Worm (Caenorhabditis elegans): ENCODE results near the gene C49F8.1.
A peak's percentile ranks its signal among the peaks of the same experiment; 100 is the strongest.

C49F8.1 gene

ce11 chrX:13401311-13401710 lies 36.5 kb upstream of the C49F8.1 start:
- TF ChIP-seq pha-4 (tag; optimal IDR thresholded peaks at IDR 0.05) = peak; percentile 35
- no peak for TF ChIP-seq cnd-1 (tag; optimal IDR thresholded peaks at IDR 0.05)

DNA sequence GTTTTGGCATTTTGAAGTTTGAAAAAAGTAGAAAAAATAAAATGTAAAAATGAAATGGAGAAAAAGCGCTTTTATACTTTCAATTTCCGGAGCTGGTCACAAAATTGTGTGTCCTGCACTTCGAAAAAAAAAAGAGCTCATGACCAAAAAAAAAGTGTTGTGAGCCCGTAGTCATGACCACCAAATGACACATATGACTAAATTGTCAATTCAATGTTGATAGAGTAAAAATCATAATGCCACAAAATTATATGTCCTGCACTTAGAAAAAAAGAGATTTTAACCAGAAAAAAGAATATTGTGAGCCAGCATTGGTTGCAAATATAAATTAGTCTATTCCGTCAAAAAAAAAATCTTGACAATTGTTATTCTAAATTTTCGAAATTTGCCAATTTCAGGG lies 34.4 kb upstream of the C49F8.1 start, which contains the start of gene F02C12.2:
Gene F02C12.2, minus strand, starts transcription at position 101 of the 400 bp plus-strand sequence.
- TF ChIP-seq lsy-2 (tag; optimal IDR thresholded peaks at IDR 0.05) (no peak), hlh-1 (tag; optimal IDR thresholded peaks at IDR 0.05) (no peak), ceh-83 (GFP tag; optimal IDR thresholded peaks at IDR 0.05) (no peak), snpc-4 (tag; optimal IDR thresholded peaks at IDR 0.05) (no peak), ceh-43 (GFP tag; optimal IDR thresholded peaks at IDR 0.05) (no peak), ham-2 (GFP tag; optimal IDR thresholded peaks at IDR 0.05) (no peak), elt-1 (tag; optimal IDR thresholded peaks at IDR 0.05; ENCODE audit: borderline replicate concordance, insufficient read depth) (no peak), ztf-11 (tag; optimal IDR thresholded peaks at IDR 0.05) (no peak), nhr-237 (tag; optimal IDR thresholded peaks at IDR 0.05) (no peak), nhr-2 (tag; optimal IDR thresholded peaks at IDR 0.05) (no peak), ceh-39 (tag; optimal IDR thresholded peaks at IDR 0.05) (no peak), ces-1 (GFP tag; optimal IDR thresholded peaks at IDR 0.05) (no peak), M03D4.4 (tag; optimal IDR thresholded peaks at IDR 0.05) (no peak), unc-39 (tag; optimal IDR thresholded peaks at IDR 0.05) (no peak), unc-62 (GFP tag; optimal IDR thresholded peaks at IDR 0.05) (no peak), mls-2 (tag; optimal IDR thresholded peaks at IDR 0.05) (no peak), zip-8 (tag; optimal IDR thresholded peaks at IDR 0.05) (no peak), sem-2 (GFP tag; optimal IDR thresholded peaks at IDR 0.05) (no peak), nhr-76 (tag; optimal IDR thresholded peaks at IDR 0.05) (no peak), pha-4 (tag; optimal IDR thresholded peaks at IDR 0.05) (no peak)

DNA sequence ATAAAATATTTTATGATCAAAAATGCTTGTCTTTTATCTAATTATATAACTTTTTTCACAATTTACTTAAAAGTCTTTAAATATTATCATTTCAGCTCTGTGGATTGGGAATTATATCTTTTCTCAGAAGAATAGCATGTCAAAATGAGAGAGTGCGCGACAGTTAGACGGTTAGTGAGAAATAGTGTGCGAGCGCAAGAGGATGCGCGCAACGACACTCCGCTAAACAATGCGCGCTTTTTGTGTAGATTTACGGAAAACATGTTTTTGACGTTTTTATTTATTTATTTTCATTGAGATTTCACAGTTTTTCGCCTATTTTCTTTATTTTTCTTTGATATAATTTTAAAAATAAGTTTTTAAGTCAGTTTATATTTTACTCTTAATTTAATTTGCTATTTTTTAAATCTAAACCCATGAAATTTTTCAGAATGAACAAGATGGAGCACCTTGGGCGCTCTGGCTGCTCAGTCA lies 31.8 kb upstream of the C49F8.1 start, which contains the start of gene F02C12.3:
Gene F02C12.3, plus strand, starts transcription at position 424 of the 474 bp plus-strand sequence.
- peak; percentile 79 for TF ChIP-seq pha-4 (tag; optimal IDR thresholded peaks at IDR 0.05)
- TF ChIP-seq bed-3 (GFP tag; optimal IDR thresholded peaks at IDR 0.05) = no peak
- TF ChIP-seq drap-1 (GFP tag; optimal IDR thresholded peaks at IDR 0.05) = no peak
- TF ChIP-seq M03D4.4 (tag; optimal IDR thresholded peaks at IDR 0.05) = no peak
- TF ChIP-seq ham-2 (GFP tag; optimal IDR thresholded peaks at IDR 0.05) = no peak
- TF ChIP-seq elt-3 (tag; optimal IDR thresholded peaks at IDR 0.05) = no peak
- no peak for TF ChIP-seq ceh-39 (tag; optimal IDR thresholded peaks at IDR 0.05)
- TF ChIP-seq nhr-28 (tag; optimal IDR thresholded peaks at IDR 0.05) = no peak
- no peak for TF ChIP-seq mls-2 (tag; optimal IDR thresholded peaks at IDR 0.05)
- peak; percentile 4 for TF ChIP-seq mab-5 (tag; optimal IDR thresholded peaks at IDR 0.05)
- no peak for TF ChIP-seq sem-2 (GFP tag; optimal IDR thresholded peaks at IDR 0.05)
- TF ChIP-seq blmp-1 (tag; optimal IDR thresholded peaks at IDR 0.05) = no peak
- TF ChIP-seq unc-62 (GFP tag; optimal IDR thresholded peaks at IDR 0.05) = no peak
- no peak for TF ChIP-seq ceh-83 (GFP tag; optimal IDR thresholded peaks at IDR 0.05)
- TF ChIP-seq lin-13 (tag; optimal IDR thresholded peaks at IDR 0.05) = no peak
- TF ChIP-seq lsy-2 (tag; optimal IDR thresholded peaks at IDR 0.05) = peak; percentile 50
- no peak for TF ChIP-seq tbx-8 (GFP tag; optimal IDR thresholded peaks at IDR 0.05)
- no peak for TF ChIP-seq ztf-11 (tag; optimal IDR thresholded peaks at IDR 0.05)
- no peak for TF ChIP-seq hlh-1 (tag; optimal IDR thresholded peaks at IDR 0.05)
- TF ChIP-seq zip-8 (tag; optimal IDR thresholded peaks at IDR 0.05) = no peak
- no peak for TF ChIP-seq unc-120 (tag; optimal IDR thresholded peaks at IDR 0.05; ENCODE audit: poor library complexity, severe bottlenecking)
- no peak for TF ChIP-seq unc-39 (tag; optimal IDR thresholded peaks at IDR 0.05)
- TF ChIP-seq ceh-43 (GFP tag; optimal IDR thresholded peaks at IDR 0.05) = no peak
- TF ChIP-seq snpc-4 (tag; optimal IDR thresholded peaks at IDR 0.05) = no peak
- peak; percentile 74 for TF ChIP-seq nhr-237 (tag; optimal IDR thresholded peaks at IDR 0.05)
- TF ChIP-seq flh-1 (GFP tag; optimal IDR thresholded peaks at IDR 0.05) = no peak
- TF ChIP-seq ces-1 (GFP tag; optimal IDR thresholded peaks at IDR 0.05) = peak; percentile 67
- no peak for TF ChIP-seq elt-1 (tag; optimal IDR thresholded peaks at IDR 0.05; ENCODE audit: borderline replicate concordance, insufficient read depth)
- TF ChIP-seq nhr-76 (tag; optimal IDR thresholded peaks at IDR 0.05) = no peak
- TF ChIP-seq sptf-1 (tag; optimal IDR thresholded peaks at IDR 0.05) = no peak
- peak; percentile 65 for TF ChIP-seq mep-1 (tag; optimal IDR thresholded peaks at IDR 0.05)
- no peak for TF ChIP-seq cnd-1 (tag; optimal IDR thresholded peaks at IDR 0.05)
- TF ChIP-seq nhr-12 (tag; optimal IDR thresholded peaks at IDR 0.05) = no peak
- TF ChIP-seq nhr-2 (tag; optimal IDR thresholded peaks at IDR 0.05) = peak; percentile 13

DNA sequence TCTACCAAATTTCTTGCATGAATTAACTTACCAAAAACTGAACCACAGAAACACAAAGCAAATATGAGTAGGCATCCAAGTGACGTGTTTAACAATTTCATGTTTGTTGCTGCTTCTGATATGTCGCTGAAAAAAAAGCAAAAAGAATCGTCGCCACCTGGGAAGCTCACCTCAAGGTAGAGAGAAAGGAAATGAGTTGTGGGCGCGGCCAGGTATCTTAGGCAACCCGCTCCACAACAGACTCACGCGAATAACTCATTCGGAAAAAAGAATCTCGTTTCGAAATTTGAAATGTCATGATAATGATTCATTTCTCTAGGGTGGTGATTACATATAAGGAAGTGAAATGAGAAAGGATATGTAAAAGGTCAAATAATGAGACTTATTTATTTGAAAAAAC lies 30.2 kb upstream of the C49F8.1 start, which contains the start of gene irld-2:
Gene irld-2, minus strand, starts transcription at position 101 of the 400 bp plus-strand sequence.
- TF ChIP-seq flh-1 (GFP tag; optimal IDR thresholded peaks at IDR 0.05) = no peak
- no peak for TF ChIP-seq drap-1 (GFP tag; optimal IDR thresholded peaks at IDR 0.05)
- no peak for TF ChIP-seq pha-4 (tag; optimal IDR thresholded peaks at IDR 0.05)
- TF ChIP-seq mab-5 (tag; optimal IDR thresholded peaks at IDR 0.05) = no peak
- TF ChIP-seq unc-39 (tag; optimal IDR thresholded peaks at IDR 0.05) = no peak
- TF ChIP-seq nhr-76 (tag; optimal IDR thresholded peaks at IDR 0.05) = no peak
- TF ChIP-seq unc-120 (tag; optimal IDR thresholded peaks at IDR 0.05; ENCODE audit: poor library complexity, severe bottlenecking) = no peak
- no peak for TF ChIP-seq blmp-1 (tag; optimal IDR thresholded peaks at IDR 0.05)
- no peak for TF ChIP-seq lin-13 (tag; optimal IDR thresholded peaks at IDR 0.05)
- TF ChIP-seq mep-1 (tag; optimal IDR thresholded peaks at IDR 0.05) = no peak
- no peak for TF ChIP-seq sptf-1 (tag; optimal IDR thresholded peaks at IDR 0.05)
- no peak for TF ChIP-seq lin-32 (GFP tag; optimal IDR thresholded peaks at IDR 0.05)
- TF ChIP-seq nhr-2 (tag; optimal IDR thresholded peaks at IDR 0.05) = no peak
- TF ChIP-seq ces-1 (GFP tag; optimal IDR thresholded peaks at IDR 0.05) = no peak
- TF ChIP-seq snpc-4 (tag; optimal IDR thresholded peaks at IDR 0.05) = no peak
- no peak for TF ChIP-seq nhr-28 (tag; optimal IDR thresholded peaks at IDR 0.05)
- no peak for TF ChIP-seq elt-1 (tag; optimal IDR thresholded peaks at IDR 0.05; ENCODE audit: borderline replicate concordance, insufficient read depth)
- no peak for TF ChIP-seq bed-3 (GFP tag; optimal IDR thresholded peaks at IDR 0.05)
- no peak for TF ChIP-seq ceh-39 (tag; optimal IDR thresholded peaks at IDR 0.05)
